Fruit fly (Drosophila melanogaster) S2 (cell line): ENCODE data around the gene CG42331.

Experiments
- CG8478 ChIP-seq: fragments of >200 bp; optimal IDR thresholded peaks from 2 replicates; lab custom pipeline; 2018
- CTCF ChIP-seq, 2 experiments: fragments of >200 bp; optimal IDR thresholded peaks; 2 replicates each; lab custom pipeline; 2018

The CG42331 gene

dm6 chr3R:24777101-24777500 is 5.1 kb downstream of the CG42331 start:
- TF ChIP-seq CTCF (optimal IDR thresholded peaks at IDR 0.05; lab: Kevin White, UChicago) (no peak), CG8478 (lab: Kevin White, UChicago) (no peak)

dm6 chr3R:24778218-24778739 is 6.3 kb downstream of the CG42331 start:
- no peak for TF ChIP-seq CG8478 (lab: Kevin White, UChicago)
- TF ChIP-seq CTCF (optimal IDR thresholded peaks at IDR 0.05; lab: Kevin White, UChicago) = no peak

- TF ChIP-seq CG8478 (lab: Kevin White, UChicago) = no peak
- TF ChIP-seq CTCF (optimal IDR thresholded peaks at IDR 0.05; lab: Kevin White, UChicago) = no peak
Measured at dm6 chr3R:24787042-24787565, 15.1 kb downstream of the CG42331 start, which contains the start of gene CG5805. Gene CG5805 (minus strand): TSS chr3R:24787421.

dm6 chr3R:24787734-24788133 is 15.8 kb downstream of the CG42331 start, which contains the start of gene Ets96B:
Gene Ets96B (plus strand): TSS chr3R:24788054.
- TF ChIP-seq CTCF (optimal IDR thresholded peaks at IDR 0.05; lab: Kevin White, UChicago) (no peak), CG8478 (lab: Kevin White, UChicago) (no peak)

- no peak for TF ChIP-seq CG8478 (lab: Kevin White, UChicago)
- no peak for TF ChIP-seq CTCF (optimal IDR thresholded peaks at IDR 0.05; lab: Kevin White, UChicago)
Measured at dm6 chr3R:24790036-24790435, 18.1 kb downstream of the CG42331 start, which contains the start of gene CG13634. Gene CG13634 (minus strand): TSS chr3R:24790136.

- TF ChIP-seq CG8478 (lab: Kevin White, UChicago) = no peak
Measured at dm6 chr3R:24798595-24798994, 26.6 kb downstream of the CG42331 start.

dm6 chr3R:24799503-24799902 is 27.5 kb downstream of the CG42331 start, which contains the start of gene Ude:
Gene Ude (minus strand): TSS chr3R:24799668.
- no peak for TF ChIP-seq CG8478 (lab: Kevin White, UChicago)

dm6 chr3R:24805048-24805447 is 33.1 kb downstream of the CG42331 start, which contains the start of gene polybromo:
Gene polybromo (minus strand): TSS chr3R:24805259.
- TF ChIP-seq CG8478 (lab: Kevin White, UChicago) (no peak), CTCF (optimal IDR thresholded peaks at IDR 0.05; lab: Kevin White, UChicago) (no peak)

dm6 chr3R:24807321-24807720 is 35.3 kb downstream of the CG42331 start, which contains the start of gene CG6980:
Gene CG6980 (plus strand): TSS chr3R:24807621.
- TF ChIP-seq CTCF (optimal IDR thresholded peaks at IDR 0.05; lab: Kevin White, UChicago) (no peak), CG8478 (lab: Kevin White, UChicago) (no peak)

dm6 chr3R:24809576-24810279 is 37.7 kb downstream of the CG42331 start:
- TF ChIP-seq CTCF (optimal IDR thresholded peaks at IDR 0.05; lab: Kevin White, UChicago) (no peak), CG8478 (lab: Kevin White, UChicago) (no peak)

dm6 chr3R:24810844-24811625 is 39.1 kb downstream of the CG42331 start:
- TF ChIP-seq CG8478 (lab: Kevin White, UChicago) = no peak
- no peak for TF ChIP-seq CTCF (optimal IDR thresholded peaks at IDR 0.05; lab: Kevin White, UChicago)

- TF ChIP-seq CTCF (optimal IDR thresholded peaks at IDR 0.05; lab: Kevin White, UChicago) = no peak
- TF ChIP-seq CG8478 (lab: Kevin White, UChicago) = no peak
Measured at dm6 chr3R:24812394-24812793, 40.4 kb downstream of the CG42331 start.

dm6 chr3R:24812987-24813636 is 41.1 kb downstream of the CG42331 start:
- TF ChIP-seq CG8478 (lab: Kevin White, UChicago) (no peak), CTCF (optimal IDR thresholded peaks at IDR 0.05; lab: Kevin White, UChicago) (no peak)

dm6 chr3R:24813637-24814301 is 41.8 kb downstream of the CG42331 start, which contains the start of the genes lili and CG34150:
Gene lili (minus strand): TSS chr3R:24814012.
Gene CG34150 (plus strand): TSS chr3R:24814262.
- TF ChIP-seq CG8478 (lab: Kevin White, UChicago) = no peak
- TF ChIP-seq CTCF (optimal IDR thresholded peaks at IDR 0.05; lab: Kevin White, UChicago) = no peak
